Fruit fly (Drosophila melanogaster) whole organism: ENCODE data around the gene Arpc3B.

ENCODE experiments used
- CG8478 ChIP-seq: fragments of >200 bp; optimal IDR thresholded peaks from 2 replicates; lab custom pipeline; 2018; ENCODE audit warnings: inconsistent platforms
- Dll ChIP-seq: fragments of >200 bp; optimal IDR thresholded peaks from 2 replicates; lab custom pipeline; 2017
- pan ChIP-seq: fragments of >200 bp; optimal IDR thresholded peaks from 2 replicates; lab custom pipeline; 2017
- psq ChIP-seq: fragments of >200 bp; optimal IDR thresholded peaks from 2 replicates; lab custom pipeline; 2017

DNA sequence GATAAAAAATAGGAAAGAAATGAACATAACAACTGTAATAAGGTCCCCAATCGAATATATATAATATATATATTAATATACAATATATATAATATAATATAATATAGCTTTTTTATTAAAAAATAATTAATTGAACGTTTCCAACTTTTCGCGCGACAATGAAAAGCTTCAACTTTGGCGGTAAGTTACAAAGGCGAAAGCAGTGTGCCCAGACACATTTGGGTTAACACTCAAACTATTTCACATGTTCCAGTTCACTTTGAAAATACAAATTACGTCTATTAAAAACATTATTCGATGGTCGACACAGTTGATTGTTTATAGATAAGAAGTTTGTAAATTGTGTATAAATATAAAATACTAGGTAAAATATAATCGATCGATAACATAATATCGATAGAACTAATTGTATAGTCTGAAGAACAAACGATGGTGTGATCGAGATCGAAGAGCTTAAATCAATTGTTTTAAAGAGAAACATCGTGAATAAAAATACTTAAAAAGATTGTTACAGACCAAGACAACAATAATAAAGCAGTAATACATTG lies 575 bp upstream of the Arpc3B start:
- TF ChIP-seq Dll (lab: Kevin White, UChicago) = no peak
- no peak for TF ChIP-seq CG8478 (lab: Kevin White, UChicago)
- no peak for TF ChIP-seq psq (lab: Kevin White, UChicago)
- TF ChIP-seq pan = no peak
